Fruit fly (Drosophila melanogaster) whole organism, prepupa: ENCODE data around the gene Hel25E.
A peak's percentile ranks its signal among the peaks of the same experiment; 100 is the strongest.

ENCODE experiments used
- Blimp-1 ChIP-seq: fragments of 200-800 bp; sonication (Bioruptor generic); optimal IDR thresholded peaks from 3 replicates; lab custom pipeline; 2017; ENCODE audit warnings: missing biosample characterization, missing genetic modification characterization, mild to moderate bottlenecking, moderate library complexity, missing genetic modification reagents
- CG10669 ChIP-seq: fragments of 200-800 bp; sonication (Bioruptor generic); optimal IDR thresholded peaks from 3 replicates; lab custom pipeline; 2018; ENCODE audit warnings: missing biosample characterization, mild to moderate bottlenecking, missing genetic modification characterization, moderate library complexity
- CG11294 ChIP-seq: fragments of 200-800 bp; sonication (Bioruptor generic); IDR thresholded peaks from 2 replicates; pipeline ENCODE4 v1.3.6; 2022; ENCODE audit warnings: missing biosample characterization, missing genetic modification characterization
- CG15336 ChIP-seq: fragments of 200-800 bp; sonication (Bioruptor generic); IDR thresholded peaks from 2 replicates; pipeline ENCODE4 v1.3.6; 2022; ENCODE audit warnings: missing biosample characterization, missing genetic modification characterization
- CG3032 ChIP-seq: fragments of 200-800 bp; optimal IDR thresholded peaks from 2 replicates; lab custom pipeline; 2019; ENCODE audit warnings: missing biosample characterization, mild to moderate bottlenecking, missing genetic modification characterization, moderate library complexity
- CG31627 ChIP-seq: fragments of 200-800 bp; sonication (Bioruptor generic); optimal IDR thresholded peaks from 3 replicates; lab custom pipeline; 2016; ENCODE audit warnings: missing biosample characterization, missing genetic modification characterization
- CG32006 ChIP-seq: fragments of 200-800 bp; sonication (Bioruptor generic); optimal IDR thresholded peaks from 3 replicates; lab custom pipeline; 2017; ENCODE audit warnings: missing biosample characterization, mild to moderate bottlenecking, missing genetic modification characterization
- CG34406 ChIP-seq: fragments of 200-800 bp; sonication (Bioruptor generic); optimal IDR thresholded peaks from 3 replicates; lab custom pipeline; 2016; ENCODE audit warnings: missing biosample characterization, missing genetic modification characterization
- CG3919 ChIP-seq: fragments of 200-800 bp; sonication (Bioruptor generic); optimal IDR thresholded peaks from 3 replicates; lab custom pipeline; 2016; ENCODE audit warnings: missing biosample characterization, missing genetic modification characterization
- CG4318 ChIP-seq: fragments of 200-800 bp; sonication (Bioruptor generic); optimal IDR thresholded peaks from 3 replicates; lab custom pipeline; 2017; ENCODE audit warnings: missing biosample characterization, mild to moderate bottlenecking, missing genetic modification characterization
- CG6276 ChIP-seq: fragments of 200-800 bp; sonication (Bioruptor generic); optimal IDR thresholded peaks from 2 replicates; lab custom pipeline; 2017; ENCODE audit warnings: missing biosample characterization, mild to moderate bottlenecking, missing genetic modification characterization
- CG6792 ChIP-seq: fragments of 200-800 bp; sonication (Bioruptor generic); optimal IDR thresholded peaks from 3 replicates; lab custom pipeline; 2016; ENCODE audit warnings: missing biosample characterization, missing genetic modification characterization
- CG6808 ChIP-seq: fragments of 200-800 bp; sonication (Bioruptor generic); optimal IDR thresholded peaks from 3 replicates; lab custom pipeline; 2017; ENCODE audit warnings: missing biosample characterization, missing genetic modification characterization, mild to moderate bottlenecking, moderate library complexity, missing genetic modification reagents
- CG6854 ChIP-seq: fragments of 200-800 bp; sonication (Bioruptor generic); optimal IDR thresholded peaks from 2 replicates; lab custom pipeline; 2017; ENCODE audit warnings: missing biosample characterization, mild to moderate bottlenecking, missing genetic modification characterization
- CG8319 ChIP-seq: fragments of 200-800 bp; sonication (Bioruptor generic); optimal IDR thresholded peaks from 3 replicates; lab custom pipeline; 2016; ENCODE audit warnings: missing biosample characterization, missing genetic modification characterization
- CG8632 ChIP-seq: fragments of 200-800 bp; sonication (Bioruptor generic); optimal IDR thresholded peaks from 3 replicates; lab custom pipeline; 2016; ENCODE audit warnings: missing biosample characterization, missing genetic modification characterization
- CG9139 ChIP-seq: fragments of 200-800 bp; sonication (Bioruptor generic); optimal IDR thresholded peaks from 3 replicates; lab custom pipeline; 2017; ENCODE audit warnings: missing biosample characterization, mild to moderate bottlenecking, missing genetic modification characterization
- Eip75B ChIP-seq: fragments of 200-800 bp; sonication (Bioruptor generic); optimal IDR thresholded peaks from 3 replicates; lab custom pipeline; 2016; ENCODE audit warnings: missing biosample characterization, missing genetic modification characterization
- Eip78C ChIP-seq: fragments of 200-800 bp; sonication (Bioruptor generic); peaks from one replicate; lab custom pipeline; 2016; ENCODE audit warnings: missing biosample characterization, missing genetic modification characterization
- Eip93F ChIP-seq: fragments of 200-800 bp; sonication (Bioruptor generic); optimal IDR thresholded peaks from 2 replicates; lab custom pipeline; 2016; ENCODE audit warnings: missing biosample characterization, mild to moderate bottlenecking, missing genetic modification characterization
- Ets21C ChIP-seq: fragments of 200-800 bp; sonication (Bioruptor generic); optimal IDR thresholded peaks from 3 replicates; lab custom pipeline; 2016; ENCODE audit warnings: missing biosample characterization, missing genetic modification characterization
- Ets96B ChIP-seq: fragments of 200-800 bp; optimal IDR thresholded peaks from 2 replicates; lab custom pipeline; 2019; ENCODE audit warnings: missing biosample characterization, mild to moderate bottlenecking, missing genetic modification characterization, moderate library complexity
- Hr38 ChIP-seq: sonication (Bioruptor generic); optimal IDR thresholded peaks from 2 replicates; lab custom pipeline; 2016; ENCODE audit warnings: missing biosample characterization, missing genetic modification characterization
- Hr4 ChIP-seq: fragments of 200-800 bp; sonication (Bioruptor generic); optimal IDR thresholded peaks from 3 replicates; lab custom pipeline; 2016; ENCODE audit warnings: missing biosample characterization, missing genetic modification characterization
- Lpt ChIP-seq: fragments of 200-800 bp; sonication (Bioruptor generic); optimal IDR thresholded peaks from 3 replicates; lab custom pipeline; 2016; ENCODE audit warnings: missing biosample characterization, missing genetic modification characterization
- Met ChIP-seq: fragments of 200-800 bp; sonication (Bioruptor generic); optimal IDR thresholded peaks from 3 replicates; lab custom pipeline; 2016; ENCODE audit warnings: missing biosample characterization, missing genetic modification characterization
- OdsH ChIP-seq: fragments of 200-800 bp; sonication (Bioruptor generic); optimal IDR thresholded peaks from 3 replicates; lab custom pipeline; 2016; ENCODE audit warnings: missing biosample characterization, missing genetic modification characterization
- Smox ChIP-seq: fragments of 200-800 bp; sonication (Bioruptor generic); optimal IDR thresholded peaks from 3 replicates; lab custom pipeline; 2016; ENCODE audit warnings: missing biosample characterization, missing genetic modification characterization
- Sox102F ChIP-seq: fragments of 200-800 bp; sonication (Bioruptor generic); optimal IDR thresholded peaks from 2 replicates; lab custom pipeline; 2016; ENCODE audit warnings: missing biosample characterization, mild to moderate bottlenecking, missing genetic modification characterization
- Sox15 ChIP-seq: fragments of 200-800 bp; sonication (Bioruptor generic); optimal IDR thresholded peaks from 3 replicates; lab custom pipeline; 2016; ENCODE audit warnings: missing biosample characterization, missing genetic modification characterization
- achi ChIP-seq: fragments of 200-800 bp; sonication (Bioruptor generic); optimal IDR thresholded peaks from 3 replicates; lab custom pipeline; 2016; ENCODE audit warnings: missing biosample characterization, missing genetic modification characterization
- acj6 ChIP-seq: fragments of 200-800 bp; sonication (Bioruptor generic); optimal IDR thresholded peaks from 3 replicates; lab custom pipeline; 2016; ENCODE audit warnings: missing biosample characterization, missing genetic modification characterization
- dac ChIP-seq: fragments of 200-800 bp; sonication (Bioruptor generic); optimal IDR thresholded peaks from 2 replicates; lab custom pipeline; 2017; ENCODE audit warnings: missing biosample characterization, mild to moderate bottlenecking, missing genetic modification characterization
- dsx ChIP-seq: fragments of 200-800 bp; optimal IDR thresholded peaks from 3 replicates; lab custom pipeline; 2019; ENCODE audit warnings: missing biosample characterization, mild to moderate bottlenecking, missing genetic modification characterization, moderate library complexity; ENCODE audit not compliant: poor library complexity, severe bottlenecking
- eg ChIP-seq: fragments of 200-800 bp; sonication (Bioruptor generic); IDR thresholded peaks from 3 replicates; pipeline ENCODE4 v1.3.6; 2022; ENCODE audit warnings: missing biosample characterization, missing genetic modification characterization
- esn ChIP-seq: fragments of 200-800 bp; sonication (Bioruptor generic); optimal IDR thresholded peaks from 2 replicates; lab custom pipeline; 2016; ENCODE audit warnings: missing biosample characterization, mild to moderate bottlenecking, missing genetic modification characterization, moderate library complexity
- fd59A ChIP-seq: fragments of 200-800 bp; sonication (Bioruptor generic); optimal IDR thresholded peaks from 2 replicates; lab custom pipeline; 2017; ENCODE audit warnings: missing biosample characterization, mild to moderate bottlenecking, missing genetic modification characterization, missing genetic modification reagents
- fd85E ChIP-seq: fragments of 200-800 bp; sonication (Bioruptor generic); optimal IDR thresholded peaks from 3 replicates; lab custom pipeline; 2016; ENCODE audit warnings: missing biosample characterization, missing genetic modification characterization
- fkh ChIP-seq: fragments of 200-800 bp; sonication (Bioruptor generic); optimal IDR thresholded peaks from 3 replicates; lab custom pipeline; 2017; ENCODE audit warnings: missing biosample characterization, mild to moderate bottlenecking, missing genetic modification characterization, moderate library complexity
- lz ChIP-seq: fragments of 200-800 bp; sonication (Bioruptor generic); optimal IDR thresholded peaks from 3 replicates; lab custom pipeline; 2016; ENCODE audit warnings: missing biosample characterization, missing genetic modification characterization
- net ChIP-seq: fragments of 200-800 bp; sonication (Bioruptor generic); optimal IDR thresholded peaks from 3 replicates; lab custom pipeline; 2016; ENCODE audit warnings: missing biosample characterization, missing genetic modification characterization
- pdm3 ChIP-seq: fragments of 200-800 bp; sonication (Bioruptor generic); optimal IDR thresholded peaks from 3 replicates; lab custom pipeline; 2016; ENCODE audit warnings: missing biosample characterization, missing genetic modification characterization
- salr ChIP-seq, 2 experiments: fragments of 200-800 bp; sonication (Bioruptor generic); optimal IDR thresholded peaks; 3 replicates each; lab custom pipeline; 2016 to 2018; ENCODE audit warnings: missing biosample characterization in 2 of 2, missing genetic modification characterization in 2 of 2, mild to moderate bottlenecking in 1 of 2
- spab ChIP-seq: fragments of 200-800 bp; sonication (Bioruptor generic); optimal IDR thresholded peaks from 2 replicates; lab custom pipeline; 2017; ENCODE audit warnings: missing biosample characterization, mild to moderate bottlenecking, missing genetic modification characterization, missing genetic modification reagents
- ss ChIP-seq, 2 experiments: fragments of 200-800 bp; sonication (Bioruptor generic); optimal IDR thresholded peaks; 2 replicates in 1 of 2; 3 replicates in 1 of 2; lab custom pipeline; 2017 to 2018; ENCODE audit warnings: mild to moderate bottlenecking in 2 of 2, missing biosample characterization in 2 of 2, missing genetic modification characterization in 2 of 2, moderate library complexity in 1 of 2
- svp ChIP-seq: fragments of 200-800 bp; sonication (Bioruptor generic); peaks from one replicate; lab custom pipeline; 2016; ENCODE audit warnings: missing biosample characterization, missing genetic modification characterization
- topi ChIP-seq: fragments of 200-800 bp; sonication (Bioruptor generic); optimal IDR thresholded peaks from 3 replicates; lab custom pipeline; 2016; ENCODE audit warnings: missing biosample characterization, missing genetic modification characterization
- vri ChIP-seq: fragments of 200-800 bp; sonication (Bioruptor generic); optimal IDR thresholded peaks from 3 replicates; lab custom pipeline; 2016; ENCODE audit warnings: missing biosample characterization, mild to moderate bottlenecking, missing genetic modification characterization

The Hel25E gene

DNA sequence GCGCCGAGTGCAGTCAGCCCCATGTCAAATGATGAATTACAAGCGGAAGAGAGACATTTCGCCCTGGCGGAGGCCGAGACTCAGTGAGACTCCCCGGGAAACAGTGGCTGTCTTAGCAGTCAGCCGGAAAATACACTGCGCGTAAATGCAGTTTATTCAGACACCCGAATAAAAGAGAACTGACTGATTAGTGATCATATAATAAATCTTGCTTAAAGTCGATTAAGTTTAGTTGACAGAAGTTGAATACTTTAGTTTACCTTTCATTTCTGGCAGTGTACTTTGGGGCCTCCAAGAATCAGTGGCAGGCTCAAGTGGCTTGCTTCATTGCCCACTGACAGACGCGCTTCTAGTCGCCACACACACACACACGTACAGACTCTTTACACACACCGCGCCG is 50.9 kb downstream of the Hel25E start (continued):
- TF ChIP-seq net = peak; percentile 56
- TF ChIP-seq vri (GFP tag; lab: Kevin White, UChicago) = peak; percentile 2
- TF ChIP-seq CG6792 (GFP tag; lab: Kevin White, UChicago) = peak; percentile 67
- TF ChIP-seq Ets21C = no peak
- peak; percentile 74 for TF ChIP-seq CG3032 (tag; lab: Kevin White, UChicago)
- peak; percentile 50 for TF ChIP-seq Sox15
- TF ChIP-seq pdm3 = peak; percentile 67
- peak; percentile 46 for TF ChIP-seq CG34406
- peak; percentile 42 for TF ChIP-seq CG4318 (GFP tag; lab: Kevin White, UChicago)
- TF ChIP-seq CG9139 (GFP tag; lab: Kevin White, UChicago) = peak; percentile 67
- peak; percentile 43 for TF ChIP-seq CG8632
- TF ChIP-seq acj6 (GFP tag; lab: Kevin White, UChicago) = peak; percentile 69
- peak; percentile 76 for TF ChIP-seq Eip75B (GFP tag; lab: Kevin White, UChicago)
- TF ChIP-seq Met (GFP tag; lab: Kevin White, UChicago) = peak; percentile 59
- peak; percentile 75 for TF ChIP-seq CG32006 (GFP tag; lab: Kevin White, UChicago)
- TF ChIP-seq svp (GFP tag; lab: Kevin White, UChicago) = peak; percentile 65
- TF ChIP-seq esn (GFP tag; lab: Kevin White, UChicago) = peak; percentile 63
- TF ChIP-seq CG3919 (GFP tag; lab: Kevin White, UChicago) = peak; percentile 80
- TF ChIP-seq Eip93F (GFP tag; lab: Kevin White, UChicago) = no peak

DNA sequence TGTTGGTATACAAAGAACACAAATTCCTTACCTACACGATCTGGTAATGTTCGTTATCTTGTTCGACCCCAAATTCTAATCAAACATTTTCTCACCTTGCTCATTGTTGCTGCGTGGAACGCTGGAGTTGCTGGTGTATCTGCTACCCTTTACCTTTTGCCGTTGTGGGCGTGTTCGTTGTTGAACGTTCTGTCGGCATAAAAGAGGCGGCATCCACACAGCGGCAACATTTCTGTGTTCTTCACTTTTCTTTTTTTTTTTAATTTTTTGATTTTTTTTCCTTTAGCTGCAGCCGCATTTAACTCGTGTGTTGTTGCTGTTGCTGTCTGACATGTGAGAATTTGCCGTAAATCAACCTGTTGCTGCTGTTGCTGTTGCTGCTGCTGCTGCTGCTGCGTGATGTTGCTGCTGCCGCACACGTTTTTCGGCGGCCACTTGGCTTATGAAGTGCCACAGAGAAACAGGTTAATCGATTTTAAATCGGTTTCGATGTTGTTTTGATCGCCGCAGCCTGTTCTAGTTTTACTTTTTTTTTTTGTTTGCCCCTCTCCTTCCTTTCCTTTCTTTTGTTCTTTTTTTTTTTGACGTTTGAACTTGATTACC is 52.3 kb downstream of the Hel25E start:
- TF ChIP-seq CG15336 (GFP tag; lab: Robert Waterston, UW) (no peak), lz (GFP tag; lab: Kevin White, UChicago) (no peak), Hr4 (GFP tag; lab: Kevin White, UChicago) (no peak), eg (GFP tag; lab: Robert Waterston, UW) (0 out of 3 replicates have a peak, but pooled peaks have one; percentile 8), fd85E (no peak), dac (GFP tag; lab: Kevin White, UChicago) (no peak), svp (GFP tag; lab: Kevin White, UChicago) (peak; percentile 51), CG34406 (no peak), topi (GFP tag; lab: Kevin White, UChicago) (no peak), CG10669 (GFP tag; lab: Kevin White, UChicago) (no peak), Ets21C (no peak), CG8632 (no peak), CG31627 (GFP tag; lab: Kevin White, UChicago) (no peak), net (no peak), Lpt (GFP tag; lab: Kevin White, UChicago) (no peak), CG8319 (GFP tag; lab: Kevin White, UChicago) (no peak), spab (GFP tag; lab: Kevin White, UChicago) (peak; percentile 16), CG6854 (GFP tag; lab: Kevin White, UChicago) (no peak), CG4318 (GFP tag; lab: Kevin White, UChicago) (no peak), Smox (GFP tag; lab: Kevin White, UChicago) (no peak), Hr38 (no peak), ss (GFP tag; optimal IDR thresholded peaks at IDR 0.05; lab: Kevin White, UChicago) (peak; percentile 63 to 77), CG32006 (GFP tag; lab: Kevin White, UChicago) (no peak), Ets96B (tag; lab: Kevin White, UChicago) (no peak), fkh (GFP tag; lab: Kevin White, UChicago) (no peak), OdsH (GFP tag; lab: Kevin White, UChicago) (no peak), acj6 (GFP tag; lab: Kevin White, UChicago) (no peak), fd59A (no peak), CG11294 (no peak), Blimp-1 (GFP tag; lab: Kevin White, UChicago) (no peak), CG9139 (GFP tag; lab: Kevin White, UChicago) (peak; percentile 29), Eip75B (GFP tag; lab: Kevin White, UChicago) (no peak), Eip78C (GFP tag; lab: Kevin White, UChicago) (peak; percentile 60), CG6792 (GFP tag; lab: Kevin White, UChicago) (no peak), Sox15 (no peak), CG6808 (GFP tag; lab: Kevin White, UChicago) (peak; percentile 59), Sox102F (GFP tag; lab: Kevin White, UChicago) (no peak), salr (GFP tag; optimal IDR thresholded peaks at IDR 0.05; lab: Kevin White, UChicago) (no peak), dsx (GFP tag; lab: Kevin White, UChicago) (peak; percentile 36), achi (peak; percentile 7), CG3919 (GFP tag; lab: Kevin White, UChicago) (peak; percentile 62), CG6276 (no peak)
